Worm (Caenorhabditis elegans) whole organism, young adult: Measurements from ENCODE around the gene clec-234.

Source experiments
- B0019.2 ChIP-seq: fragments of 200-800 bp; sonication (Bioruptor generic); conservative IDR thresholded peaks from 2 replicates; pipeline ENCODE4 v1.3.6; 2022; ENCODE audit warnings: missing genetic modification reagents, missing genetic modification characterization, missing compliant biosample characterization
- B0336.3 ChIP-seq: fragments of 200-800 bp; sonication (Bioruptor generic); IDR thresholded peaks from 2 replicates; pipeline ENCODE4 v1.3.6; 2022; ENCODE audit warnings: missing genetic modification characterization, missing compliant biosample characterization
- F33H1.4 ChIP-seq: fragments of 200-800 bp; sonication (Bioruptor generic); IDR thresholded peaks from 2 replicates; pipeline ENCODE4 v1.3.6; 2022; ENCODE audit warnings: missing genetic modification reagents, missing genetic modification characterization, missing compliant biosample characterization
- F37B4.10 ChIP-seq: fragments of 200-800 bp; sonication (Bioruptor generic); IDR thresholded peaks from 2 replicates; pipeline ENCODE4 v1.3.6; 2022; ENCODE audit warnings: missing genetic modification characterization, missing compliant biosample characterization
- F55B11.4 ChIP-seq: sonication (generic microtip); optimal IDR thresholded peaks from 2 replicates; lab custom pipeline; 2016; ENCODE audit warnings: missing compliant biosample characterization, missing genetic modification characterization, borderline replicate concordance; ENCODE audit not compliant: insufficient read depth
- F57C9.4 ChIP-seq: sonication (generic microtip); optimal IDR thresholded peaks from 2 replicates; lab custom pipeline; 2017; ENCODE audit warnings: mild to moderate bottlenecking, missing genetic modification characterization, missing compliant biosample characterization
- K11D2.4 ChIP-seq: fragments of 200-800 bp; sonication (Bioruptor generic); IDR thresholded peaks from 2 replicates; pipeline ENCODE4 v1.3.6; 2022; ENCODE audit warnings: missing genetic modification reagents, missing genetic modification characterization, missing compliant biosample characterization
- Y53F4B.3 ChIP-seq: fragments of 200-800 bp; sonication (Bioruptor generic); IDR thresholded peaks from 2 replicates; pipeline ENCODE4 v1.3.6; 2022; ENCODE audit warnings: missing genetic modification reagents, missing genetic modification characterization, missing compliant biosample characterization
- Y53G8AR.9 ChIP-seq: fragments of 200-800 bp; sonication (Bioruptor generic); conservative IDR thresholded peaks from 2 replicates; pipeline ENCODE4 v1.3.6; 2022; ENCODE audit warnings: missing genetic modification reagents, missing genetic modification characterization, missing compliant biosample characterization
- Y95B8A.8 ChIP-seq: fragments of 200-800 bp; sonication (Bioruptor generic); IDR thresholded peaks from 2 replicates; pipeline ENCODE4 v1.3.6; 2022; ENCODE audit warnings: missing genetic modification reagents, missing genetic modification characterization, missing compliant biosample characterization
- ZK185.1 ChIP-seq: sonication (generic microtip); optimal IDR thresholded peaks from 2 replicates; lab custom pipeline; 2016; ENCODE audit warnings: mild to moderate bottlenecking, missing genetic modification characterization, missing compliant biosample characterization; ENCODE audit not compliant: poor library complexity, severe bottlenecking
- ama-1 ChIP-seq, 3 experiments: fragments of 150-350 bp in 1 of 3; sonication (generic microtip) in 2 of 3; optimal IDR thresholded peaks; 2 replicates each; lab custom pipeline; 2014 to 2018; ENCODE audit warnings: missing biosample characterization in 2 of 3, missing genetic modification characterization in 2 of 3, missing genetic modification reagents in 2 of 3
- aptf-2 ChIP-seq: fragments of 200-800 bp; sonication (Bioruptor generic); conservative IDR thresholded peaks from 2 replicates; pipeline ENCODE4 v1.3.6; 2022; ENCODE audit warnings: missing genetic modification reagents, missing genetic modification characterization, missing compliant biosample characterization
- aptf-3 ChIP-seq: fragments of 200-800 bp; sonication (Bioruptor generic); IDR thresholded peaks from 2 replicates; pipeline ENCODE4 v1.3.6; 2022; ENCODE audit warnings: missing genetic modification characterization, missing compliant biosample characterization
- athp-1 ChIP-seq: sonication (generic microtip); optimal IDR thresholded peaks from 2 replicates; lab custom pipeline; 2017; ENCODE audit warnings: mild to moderate bottlenecking, missing genetic modification characterization, missing compliant biosample characterization
- attf-3 ChIP-seq: fragments of 200-800 bp; sonication (Bioruptor generic); conservative IDR thresholded peaks from 2 replicates; pipeline ENCODE4 v1.3.6; 2022; ENCODE audit warnings: missing genetic modification reagents, missing genetic modification characterization, missing compliant biosample characterization
- attf-6 ChIP-seq: fragments of 200-800 bp; sonication (Bioruptor generic); IDR thresholded peaks from 2 replicates; pipeline ENCODE4 v1.3.6; 2022; ENCODE audit warnings: missing genetic modification reagents, missing genetic modification characterization, missing compliant biosample characterization
- ccch-3 ChIP-seq: fragments of 200-800 bp; sonication (Bioruptor generic); optimal IDR thresholded peaks from 2 replicates; lab custom pipeline; 2018; ENCODE audit warnings: mild to moderate bottlenecking, missing genetic modification characterization, missing compliant biosample characterization
- cebp-1 ChIP-seq, 2 experiments: fragments of 200-800 bp in 1 of 2; sonication (Bioruptor generic) in 1 of 2; sonication (generic microtip) in 1 of 2; IDR thresholded peaks in 1 of 2; optimal IDR thresholded peaks in 1 of 2; 2 replicates each; pipeline versions ENCODE4 v1.3.6 to Lab custom; 2017 to 2022; ENCODE audit warnings: missing compliant biosample characterization in 2 of 2, missing genetic modification characterization in 2 of 2, mild to moderate bottlenecking in 1 of 2, missing genetic modification reagents in 1 of 2, moderate library complexity in 1 of 2
- cebp-2 ChIP-seq: fragments of 200-800 bp; sonication (Bioruptor generic); IDR thresholded peaks from 2 replicates; pipeline ENCODE4 v1.3.6; 2022; ENCODE audit warnings: missing genetic modification characterization, missing compliant biosample characterization
- die-1 ChIP-seq: sonication (generic microtip); optimal IDR thresholded peaks from 2 replicates; lab custom pipeline; 2016; ENCODE audit warnings: missing genotype, mild to moderate bottlenecking, missing genetic modification characterization, missing compliant biosample characterization
- dpl-1 ChIP-seq: fragments of 150-350 bp; optimal IDR thresholded peaks from 2 replicates; lab custom pipeline; 2014; ENCODE audit warnings: missing biosample characterization, missing genetic modification reagents, missing genetic modification characterization
- fkh-3 ChIP-seq: sonication (generic microtip); optimal IDR thresholded peaks from 2 replicates; lab custom pipeline; 2016; ENCODE audit warnings: mild to moderate bottlenecking, missing genetic modification characterization, missing compliant biosample characterization
- hrde-1 ChIP-seq: sonication (generic microtip); optimal IDR thresholded peaks from 2 replicates; lab custom pipeline; 2016; ENCODE audit warnings: missing genetic modification characterization, mild to moderate bottlenecking, missing compliant biosample characterization, moderate library complexity, missing genotype, missing genetic modification reagents, borderline replicate concordance
- lag-1 ChIP-seq: fragments of 200-800 bp; sonication (Bioruptor generic); IDR thresholded peaks from 2 replicates; pipeline ENCODE4 v1.3.6; 2022; ENCODE audit warnings: missing genetic modification reagents, missing genetic modification characterization, missing compliant biosample characterization
- lin-35 ChIP-seq, 3 experiments: fragments of 150-350 bp in 2 of 3; sonication (generic microtip) in 1 of 3; optimal IDR thresholded peaks; 2 replicates each; lab custom pipeline; 2014 to 2018; ENCODE audit warnings: missing biosample characterization in 3 of 3, missing genetic modification characterization in 3 of 3, missing genetic modification reagents in 3 of 3
- lin-40 ChIP-seq: sonication (generic microtip); optimal IDR thresholded peaks from 2 replicates; lab custom pipeline; 2016; ENCODE audit warnings: missing genetic modification characterization, mild to moderate bottlenecking, missing compliant biosample characterization, missing genotype, missing genetic modification reagents
- madf-3 ChIP-seq: fragments of 200-800 bp; sonication (Bioruptor generic); IDR thresholded peaks from 2 replicates; pipeline ENCODE4 v1.3.6; 2022; ENCODE audit warnings: missing genetic modification reagents, missing genetic modification characterization, missing compliant biosample characterization
- madf-8 ChIP-seq: fragments of 200-800 bp; sonication (Bioruptor generic); conservative IDR thresholded peaks from 2 replicates; pipeline ENCODE4 v1.3.6; 2022; ENCODE audit warnings: missing genetic modification reagents, missing genetic modification characterization, missing compliant biosample characterization
- nfya-2 ChIP-seq: fragments of 200-800 bp; sonication (Bioruptor generic); IDR thresholded peaks from 2 replicates; pipeline ENCODE4 v1.3.6; 2022; ENCODE audit warnings: missing genetic modification reagents, missing genetic modification characterization, missing compliant biosample characterization
- rcor-1 ChIP-seq: fragments of 200-800 bp; sonication (Bioruptor generic); IDR thresholded peaks from 2 replicates; pipeline ENCODE4 v1.3.6; 2022; ENCODE audit warnings: missing genetic modification reagents, missing genetic modification characterization, missing compliant biosample characterization
- snpc-4 ChIP-seq, 5 experiments: fragments of 150-350 bp in 1 of 5; sonication (generic microtip) in 4 of 5; optimal IDR thresholded peaks; 2 replicates each; lab custom pipeline; 2014 to 2018; ENCODE audit warnings: missing genetic modification characterization in 5 of 5, missing biosample characterization in 3 of 5, antibody characterized with exemption in 2 of 5, mild to moderate bottlenecking in 2 of 5, missing compliant biosample characterization in 2 of 5, missing genotype in 2 of 5, moderate library complexity in 2 of 5, missing genetic modification reagents in 1 of 5
- somi-1 ChIP-seq: fragments of 200-800 bp; sonication (Bioruptor generic); optimal IDR thresholded peaks from 2 replicates; lab custom pipeline; 2018; ENCODE audit warnings: mild to moderate bottlenecking, missing genetic modification characterization, missing compliant biosample characterization
- tbp1 ChIP-seq: fragments of 200-800 bp; sonication (Bioruptor generic); optimal IDR thresholded peaks from 2 replicates; lab custom pipeline; 2018; ENCODE audit warnings: mild to moderate bottlenecking, missing genetic modification characterization, missing compliant biosample characterization
- tbx-9 ChIP-seq: sonication (generic microtip); optimal IDR thresholded peaks from 2 replicates; lab custom pipeline; 2016; ENCODE audit warnings: borderline replicate concordance, missing genetic modification characterization, inconsistent platforms, missing compliant biosample characterization
- tlf-1 ChIP-seq: fragments of 200-800 bp; sonication (Bioruptor generic); optimal IDR thresholded peaks from 2 replicates; lab custom pipeline; 2018; ENCODE audit warnings: mild to moderate bottlenecking, missing genetic modification characterization, missing compliant biosample characterization
- ztf-18 ChIP-seq: sonication (generic microtip); optimal IDR thresholded peaks from 2 replicates; lab custom pipeline; 2016; ENCODE audit warnings: missing genotype, mild to moderate bottlenecking, missing genetic modification characterization, missing compliant biosample characterization
- ztf-22 ChIP-seq: fragments of 200-800 bp; sonication (Bioruptor generic); optimal IDR thresholded peaks from 2 replicates; lab custom pipeline; 2018; ENCODE audit warnings: mild to moderate bottlenecking, missing genetic modification characterization, moderate library complexity, missing compliant biosample characterization

clec-234 gene

ce11 chrV:16433471-16433870 is at the start of gene clec-234:
Gene clec-234, minus strand, starts transcription at chrV:16433571.
- no peak for TF ChIP-seq rcor-1 (GFP tag; lab: Robert Waterston, UW)
- no peak for TF ChIP-seq cebp-2 (GFP tag; lab: Robert Waterston, UW)
- TF ChIP-seq B0019.2 (GFP tag; lab: Robert Waterston, UW): no peak
- TF ChIP-seq Y53G8AR.9: no peak
- no peak for TF ChIP-seq lin-40
- no peak for TF ChIP-seq ZK185.1
- TF ChIP-seq madf-3: no peak
- TF ChIP-seq lag-1: no peak
- no peak for TF ChIP-seq attf-6 (GFP tag; lab: Robert Waterston, UW)

DNA sequence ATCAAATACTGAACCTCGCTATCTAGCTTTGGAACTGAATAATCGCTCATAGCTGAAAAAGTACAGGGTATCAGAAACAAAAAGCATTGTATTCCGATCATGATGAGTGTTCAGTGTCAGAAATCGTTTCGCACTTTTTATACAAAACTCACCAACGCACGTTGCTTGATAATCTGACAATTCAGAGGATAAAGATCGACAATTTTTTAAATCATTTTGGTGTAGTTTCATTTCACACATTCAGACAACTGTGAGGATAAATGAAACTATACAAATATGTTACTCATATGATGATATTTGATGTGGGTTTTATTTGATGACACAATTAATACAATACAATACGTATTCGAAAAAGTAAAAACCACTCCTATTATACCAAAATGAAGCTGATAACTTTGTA is 49.7 kb upstream of the clec-234 start, which contains the start of gene F57E7.2:
TSS of gene F57E7.2 (minus strand) at position 101 of the 400 bp plus-strand sequence.
- TF ChIP-seq athp-1 (tag; lab: Kevin White, UChicago) (no peak), F33H1.4 (GFP tag; lab: Robert Waterston, UW) (no peak), Y53F4B.3 (GFP tag; lab: Robert Waterston, UW) (no peak), dpl-1 (no peak), nfya-2 (GFP tag; lab: Robert Waterston, UW) (no peak), attf-3 (GFP tag; lab: Robert Waterston, UW) (no peak), lin-35 (GFP tag; optimal IDR thresholded peaks at IDR 0.05; lab: Kevin White, UChicago) (no peak), aptf-2 (GFP tag; lab: Robert Waterston, UW) (no peak), F55B11.4 (no peak), cebp-1 (GFP tag; IDR thresholded peaks at IDR 0.05; lab: Robert Waterston, UW) (no peak), cebp-1 (tag; optimal IDR thresholded peaks at IDR 0.05; lab: Kevin White, UChicago) (no peak), somi-1 (GFP tag; lab: Kevin White, UChicago) (no peak), fkh-3 (tag; lab: Kevin White, UChicago) (no peak), tlf-1 (no peak), tbp1 (no peak), K11D2.4 (GFP tag; lab: Robert Waterston, UW) (no peak), Y95B8A.8 (GFP tag; lab: Robert Waterston, UW) (no peak)

DNA sequence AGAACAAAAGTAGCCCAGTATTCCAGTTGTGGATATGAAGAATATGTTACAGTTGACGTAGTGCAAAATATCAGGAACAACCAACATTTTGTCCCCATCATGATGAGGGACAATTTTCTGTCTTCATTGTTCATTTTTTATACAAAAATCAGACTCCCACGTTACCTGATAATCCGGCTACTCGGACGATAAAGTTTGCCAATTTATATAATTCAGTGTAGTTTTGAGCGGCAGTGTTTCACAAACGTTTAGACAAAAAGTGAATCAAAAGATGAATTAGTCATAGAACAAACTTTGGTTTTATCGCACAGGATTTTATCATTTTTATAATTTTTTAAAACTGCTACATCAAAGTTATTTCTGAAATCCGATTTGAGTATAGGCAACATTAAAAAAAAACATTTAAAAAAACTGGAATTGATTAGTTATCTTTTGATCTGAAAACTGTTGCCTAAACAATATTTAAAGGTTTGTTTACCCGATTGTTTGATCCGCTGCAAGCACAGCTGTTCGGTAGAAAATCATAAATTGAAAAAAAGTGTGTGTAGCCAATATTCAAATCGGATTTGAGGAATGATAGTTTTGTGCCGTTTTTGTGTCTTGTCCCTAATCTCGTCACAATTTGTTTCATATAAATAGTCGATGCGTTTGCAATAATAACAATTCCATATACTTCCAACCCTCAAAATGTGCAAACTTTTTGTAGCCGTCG is 47.7 kb upstream of the clec-234 start, which contains the start of the genes F57E7.4 and spig-6:
TSS of gene F57E7.4 (minus strand) at position 101 of the 712 bp plus-strand sequence.
TSS of gene spig-6 (plus strand) at position 662 of the 712 bp plus-strand sequence.
- no peak for TF ChIP-seq B0336.3 (GFP tag; lab: Robert Waterston, UW)
- no peak for TF ChIP-seq snpc-4 (GFP tag; optimal IDR thresholded peaks at IDR 0.05; lab: Kevin White, UChicago)
- TF ChIP-seq snpc-4 (tag; optimal IDR thresholded peaks at IDR 0.05; lab: Kevin White, UChicago): no peak
- no peak for TF ChIP-seq madf-8 (GFP tag; lab: Robert Waterston, UW)
- TF ChIP-seq F57C9.4 (tag; lab: Kevin White, UChicago): no peak
- TF ChIP-seq dpl-1: no peak
- TF ChIP-seq hrde-1 (tag; lab: Kevin White, UChicago): no peak
- no peak for TF ChIP-seq cebp-2 (GFP tag; lab: Robert Waterston, UW)
- no peak for TF ChIP-seq tbx-9 (tag; lab: Kevin White, UChicago)
- no peak for TF ChIP-seq ztf-18 (tag; lab: Kevin White, UChicago)
- no peak for TF ChIP-seq aptf-3 (GFP tag; lab: Robert Waterston, UW)
- TF ChIP-seq ccch-3 (GFP tag; lab: Kevin White, UChicago): no peak
- TF ChIP-seq F37B4.10 (GFP tag; lab: Robert Waterston, UW): no peak
- no peak for TF ChIP-seq ama-1 (optimal IDR thresholded peaks at IDR 0.05; lab: Kevin White, UChicago)
- no peak for TF ChIP-seq ama-1 (GFP tag; optimal IDR thresholded peaks at IDR 0.05; lab: Kevin White, UChicago)
- TF ChIP-seq die-1 (tag; lab: Kevin White, UChicago): no peak
- no peak for TF ChIP-seq ztf-22 (GFP tag; lab: Kevin White, UChicago)
- TF ChIP-seq aptf-2 (GFP tag; lab: Robert Waterston, UW): no peak
